Worm (Caenorhabditis elegans) whole organism, L4 larva: ENCODE data around the gene F32H5.3.

Experiments used
- F49E8.2 ChIP-seq: sonication (generic microtip); optimal IDR thresholded peaks from 2 replicates; lab custom pipeline; 2016; ENCODE audit warnings: missing compliant biosample characterization, mild to moderate bottlenecking, missing genetic modification characterization, borderline replicate concordance
- ceh-20 ChIP-seq: fragments of 200-800 bp; sonication (Bioruptor generic); IDR thresholded peaks from 2 replicates; pipeline ENCODE4 v1.3.6; 2022; ENCODE audit warnings: missing genetic modification reagents, missing genetic modification characterization, missing compliant biosample characterization
- ztf-7 ChIP-seq: fragments of 150-350 bp; optimal IDR thresholded peaks from 2 replicates; lab custom pipeline; 2014; ENCODE audit warnings: missing biosample characterization, missing genetic modification characterization

- TF ChIP-seq ceh-20 (GFP tag; lab: Robert Waterston, UW) (no peak), ztf-7 (no peak), F49E8.2 (tag; lab: Kevin White, UChicago) (no peak)
These were observed 21.0 kb downstream of the F32H5.3 start, which contains the start of gene ifbp-1 for ce11 chrV:13380178-13380577.
